Worm (Caenorhabditis elegans) whole organism, L3 larva: ENCODE data around the gene F54B11.4.

Experiments
- ama-1 ChIP-seq: fragments of 150-350 bp; optimal IDR thresholded peaks from 2 replicates; lab custom pipeline; 2018
- mdl-1 ChIP-seq: fragments of 150-350 bp; optimal IDR thresholded peaks from 2 replicates; lab custom pipeline; 2014; ENCODE audit warnings: missing biosample characterization, missing genetic modification characterization
- mml-1 ChIP-seq: fragments of 150-350 bp; sonication (generic microtip); optimal IDR thresholded peaks from 3 replicates; lab custom pipeline; 2014; ENCODE audit warnings: missing biosample characterization, missing genetic modification characterization

DNA sequence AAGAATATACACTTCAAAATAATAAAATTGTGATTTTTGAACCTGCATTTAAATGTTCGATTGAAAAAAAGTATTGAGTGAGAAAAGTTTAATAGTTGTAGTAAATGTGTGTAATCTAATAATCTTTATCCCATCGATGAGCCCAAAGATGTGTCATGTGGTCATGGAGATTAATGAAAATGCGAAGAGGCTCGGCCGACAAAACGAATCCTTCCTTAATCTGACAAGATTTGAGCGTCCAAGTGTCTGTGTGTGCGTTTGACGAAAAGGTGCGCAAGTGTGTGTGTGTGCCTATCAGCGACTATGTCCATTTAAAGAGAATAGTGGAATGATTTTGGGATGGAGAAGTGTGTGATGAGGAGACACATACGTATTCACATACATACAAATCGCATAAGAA, 18.4 kb upstream of the F54B11.4 start:
- TF ChIP-seq ama-1 (lab: Kevin White, UChicago) (no peak), mml-1 (no peak), mdl-1 (no peak)
